Worm (Caenorhabditis elegans) whole organism, mixed stage, embryonic: ENCODE results near the gene C09B8.3.
A peak's percentile ranks its signal among the peaks of the same experiment; 100 is the strongest.

Source experiments
- M03D4.4 ChIP-seq: sonication (generic microtip); optimal IDR thresholded peaks from 2 replicates; lab custom pipeline; 2017; ENCODE audit warnings: mild to moderate bottlenecking, missing genetic modification characterization, missing compliant biosample characterization
- bed-3 ChIP-seq: fragments of 200-800 bp; sonication (Bioruptor generic); optimal IDR thresholded peaks from 3 replicates; lab custom pipeline; 2018; ENCODE audit warnings: mild to moderate bottlenecking, missing genetic modification characterization, moderate library complexity, missing compliant biosample characterization
- blmp-1 ChIP-seq: fragments of 150-350 bp; optimal IDR thresholded peaks from 2 replicates; lab custom pipeline; 2014; ENCODE audit warnings: missing biosample characterization, missing genetic modification characterization
- ceh-43 ChIP-seq: fragments of 200-800 bp; sonication (Bioruptor generic); optimal IDR thresholded peaks from 2 replicates; lab custom pipeline; 2018; ENCODE audit warnings: mild to moderate bottlenecking, missing genetic modification characterization, moderate library complexity, missing compliant biosample characterization
- ces-1 ChIP-seq: fragments of 150-350 bp; optimal IDR thresholded peaks from 2 replicates; lab custom pipeline; 2014; ENCODE audit warnings: missing biosample characterization, missing genetic modification reagents, missing genetic modification characterization
- cnd-1 ChIP-seq: fragments of 200-800 bp; sonication (Bioruptor generic); optimal IDR thresholded peaks from 2 replicates; lab custom pipeline; 2018; ENCODE audit warnings: mild to moderate bottlenecking, missing genetic modification characterization, missing compliant biosample characterization
- drap-1 ChIP-seq: fragments of 200-800 bp; sonication (Bioruptor generic); optimal IDR thresholded peaks from 3 replicates; lab custom pipeline; 2018; ENCODE audit warnings: mild to moderate bottlenecking, missing genetic modification characterization, missing compliant biosample characterization
- elt-1 ChIP-seq: sonication (generic microtip); optimal IDR thresholded peaks from 2 replicates; lab custom pipeline; 2017; ENCODE audit warnings: missing genetic modification characterization, mild to moderate bottlenecking, missing compliant biosample characterization, antibody characterized with exemption, moderate library complexity, borderline replicate concordance; ENCODE audit not compliant: insufficient read depth
- flh-1 ChIP-seq: fragments of 200-800 bp; sonication (Bioruptor generic); optimal IDR thresholded peaks from 2 replicates; lab custom pipeline; 2018; ENCODE audit warnings: mild to moderate bottlenecking, missing genetic modification characterization, moderate library complexity, missing compliant biosample characterization
- ham-2 ChIP-seq: fragments of 200-800 bp; sonication (Bioruptor generic); optimal IDR thresholded peaks from 2 replicates; lab custom pipeline; 2018; ENCODE audit warnings: mild to moderate bottlenecking, missing genetic modification characterization, missing compliant biosample characterization
- hlh-1 ChIP-seq: fragments of 150-350 bp; optimal IDR thresholded peaks from 2 replicates; lab custom pipeline; 2014; ENCODE audit warnings: missing biosample characterization, missing genetic modification reagents, missing genetic modification characterization
- lin-32 ChIP-seq: fragments of 200-800 bp; sonication (Bioruptor generic); optimal IDR thresholded peaks from 2 replicates; lab custom pipeline; 2018; ENCODE audit warnings: mild to moderate bottlenecking, missing genetic modification characterization, missing compliant biosample characterization
- lsy-2 ChIP-seq: fragments of 150-350 bp; optimal IDR thresholded peaks from 2 replicates; lab custom pipeline; 2014; ENCODE audit warnings: missing biosample characterization, missing genetic modification characterization
- mep-1 ChIP-seq: fragments of 150-350 bp; optimal IDR thresholded peaks from 2 replicates; lab custom pipeline; 2017; ENCODE audit warnings: missing biosample characterization, missing genetic modification reagents, missing genetic modification characterization, inconsistent platforms
- nhr-2 ChIP-seq: fragments of 150-350 bp; optimal IDR thresholded peaks from 2 replicates; lab custom pipeline; 2014; ENCODE audit warnings: missing biosample characterization, missing genetic modification characterization
- nhr-28 ChIP-seq: fragments of 150-350 bp; optimal IDR thresholded peaks from 2 replicates; lab custom pipeline; 2014; ENCODE audit warnings: missing biosample characterization, missing genetic modification characterization
- pha-4 ChIP-seq: fragments of 150-350 bp; optimal IDR thresholded peaks from 2 replicates; lab custom pipeline; 2018; ENCODE audit warnings: missing biosample characterization, missing genetic modification reagents, missing genetic modification characterization
- sem-2 ChIP-seq: fragments of 200-800 bp; sonication (Bioruptor generic); optimal IDR thresholded peaks from 2 replicates; lab custom pipeline; 2018; ENCODE audit warnings: mild to moderate bottlenecking, missing genetic modification characterization, missing compliant biosample characterization
- snpc-4 ChIP-seq: fragments of 150-350 bp; optimal IDR thresholded peaks from 2 replicates; lab custom pipeline; 2014; ENCODE audit warnings: missing biosample characterization, missing genetic modification characterization
- sptf-1 ChIP-seq: sonication (generic microtip); optimal IDR thresholded peaks from 2 replicates; lab custom pipeline; 2017; ENCODE audit warnings: mild to moderate bottlenecking, missing genetic modification characterization, moderate library complexity, missing compliant biosample characterization
- tbx-8 ChIP-seq: fragments of 200-800 bp; sonication (Bioruptor generic); optimal IDR thresholded peaks from 2 replicates; lab custom pipeline; 2018; ENCODE audit warnings: mild to moderate bottlenecking, missing genetic modification characterization, moderate library complexity, missing compliant biosample characterization
- unc-120 ChIP-seq: sonication (generic microtip); optimal IDR thresholded peaks from 2 replicates; lab custom pipeline; 2017; ENCODE audit warnings: missing genetic modification characterization, missing compliant biosample characterization; ENCODE audit not compliant: poor library complexity, severe bottlenecking
- unc-62 ChIP-seq: fragments of 150-350 bp; optimal IDR thresholded peaks from 2 replicates; lab custom pipeline; 2014; ENCODE audit warnings: missing biosample characterization, missing genetic modification reagents, missing genetic modification characterization
- ztf-11 ChIP-seq: fragments of 150-350 bp; optimal IDR thresholded peaks from 2 replicates; lab custom pipeline; 2014; ENCODE audit warnings: missing biosample characterization, missing genetic modification characterization

The C09B8.3 gene

ce11 chrX:6010573-6010972, at the start of gene C09B8.3:
Gene C09B8.3, minus strand, starts transcription at chrX:6010673.
- TF ChIP-seq pha-4 (tag; lab: Kevin White, UChicago) (no peak), cnd-1 (no peak), ceh-43 (no peak), bed-3 (GFP tag; lab: Kevin White, UChicago) (no peak), sptf-1 (tag; lab: Kevin White, UChicago) (no peak)

- TF ChIP-seq bed-3 (GFP tag; lab: Kevin White, UChicago) (no peak), lin-32 (no peak), snpc-4 (tag; lab: Kevin White, UChicago) (no peak)
- TF ChIP-seq, all 35 proteins: peak for 0
Measured at ce11 chrX:6059163-6059782, 48.8 kb upstream of the C09B8.3 start.

- TF ChIP-seq elt-1 (tag; lab: Kevin White, UChicago), result peak; percentile 34
- peak; percentile 22 for TF ChIP-seq unc-62
- TF ChIP-seq lsy-2 (tag; lab: Kevin White, UChicago), result no peak
- TF ChIP-seq lin-32, result no peak
- TF ChIP-seq ceh-43, result no peak
- TF ChIP-seq ham-2 (GFP tag; lab: Kevin White, UChicago), result peak; percentile 7
- TF ChIP-seq nhr-2, result peak; percentile 4
Measured at ce11 chrX:6057580-6058305, 47.3 kb upstream of the C09B8.3 start, which contains the start of gene gln-1. Gene gln-1, plus strand, starts transcription at chrX:6058255.

- TF ChIP-seq M03D4.4 (tag; lab: Kevin White, UChicago) (no peak), tbx-8 (GFP tag; lab: Kevin White, UChicago) (no peak), ces-1 (GFP tag; lab: Kevin White, UChicago) (peak; percentile 10), lin-32 (no peak), drap-1 (GFP tag; lab: Kevin White, UChicago) (no peak)
Measured at ce11 chrX:6052744-6053143, 42.3 kb upstream of the C09B8.3 start, which contains the start of gene C45B2.6. Gene C45B2.6, plus strand, starts transcription at chrX:6052879.

ce11 chrX:6050849-6051248, 40.4 kb upstream of the C09B8.3 start:
- TF ChIP-seq blmp-1 (tag; lab: Kevin White, UChicago) (peak; percentile 8), ham-2 (GFP tag; lab: Kevin White, UChicago) (peak; percentile 47), sptf-1 (tag; lab: Kevin White, UChicago) (no peak), mep-1 (no peak), lsy-2 (tag; lab: Kevin White, UChicago) (no peak), nhr-28 (tag; lab: Kevin White, UChicago) (no peak), pha-4 (tag; lab: Kevin White, UChicago) (no peak), elt-1 (tag; lab: Kevin White, UChicago) (peak; percentile 22), ztf-11 (tag; lab: Kevin White, UChicago) (no peak)

- no peak for TF ChIP-seq flh-1 (GFP tag; lab: Kevin White, UChicago)
- TF ChIP-seq sem-2 (GFP tag; lab: Kevin White, UChicago), result no peak
- TF ChIP-seq hlh-1 (tag; lab: Kevin White, UChicago), result peak; percentile 54
- TF ChIP-seq unc-120 (tag; lab: Kevin White, UChicago), result peak; percentile 21
Measured at ce11 chrX:6050078-6050477, 39.6 kb upstream of the C09B8.3 start.

ce11 chrX:6048508-6048907, 38.0 kb upstream of the C09B8.3 start, which contains the start of gene pak-1:
Gene pak-1, minus strand, starts transcription at chrX:6048608.
- TF ChIP-seq ztf-11 (tag; lab: Kevin White, UChicago) (no peak), lsy-2 (tag; lab: Kevin White, UChicago) (no peak), elt-1 (tag; lab: Kevin White, UChicago) (no peak)
- TF ChIP-seq, all 35 proteins: peak for 0
